Fruit fly (Drosophila melanogaster): ENCODE data around the gene Ndc1.
A peak's percentile ranks its signal among the peaks of the same experiment; 100 is the strongest.

Ndc1 gene

dm6 chr3R:23931095-23931728 is 7.0 kb downstream of the Ndc1 start, which contains the start of the genes Rpt2 and CG13599 (continued):
- peak; percentile 45; the same call in 1 of the 3 replicates for TF ChIP-seq HLH4C (GFP tag; IDR thresholded peaks at IDR 0.05; ENCODE audit: partially characterized antibody)
- TF ChIP-seq B-H2 (GFP tag; optimal IDR thresholded peaks at IDR 0.05): peak; percentile 57
- no peak for TF ChIP-seq Mes4 (GFP tag; optimal IDR thresholded peaks at IDR 0.05)
- no peak for TF ChIP-seq Jarid2 (GFP tag; optimal IDR thresholded peaks at IDR 0.05)
- no peak for TF ChIP-seq CG32532 (GFP tag; IDR thresholded peaks at IDR 0.05)
- TF ChIP-seq CG3847 (GFP tag; IDR thresholded peaks at IDR 0.05): peak; percentile 87
- no peak; the same call in 2 of the 4 replicates for TF ChIP-seq Dll (GFP tag; IDR thresholded peaks at IDR 0.05; ENCODE audit: partially characterized antibody)
- TF ChIP-seq tup (GFP tag; optimal IDR thresholded peaks at IDR 0.05): no peak
- no peak for TF ChIP-seq al (GFP tag; IDR thresholded peaks at IDR 0.05)
- TF ChIP-seq CG12942 (GFP tag; optimal IDR thresholded peaks at IDR 0.05): peak; percentile 13
- TF ChIP-seq CG11723 (GFP tag; optimal IDR thresholded peaks at IDR 0.05): no peak
- no peak for TF ChIP-seq Optix (GFP tag; IDR thresholded peaks at IDR 0.05)
- no peak for TF ChIP-seq D19B (GFP tag; optimal IDR thresholded peaks at IDR 0.05)
- peak; percentile 52 for TF ChIP-seq gfzf (GFP tag; optimal IDR thresholded peaks at IDR 0.05)
- no peak for TF ChIP-seq gt (GFP tag; IDR thresholded peaks at IDR 0.05)
- TF ChIP-seq CG15601 (tag; optimal IDR thresholded peaks at IDR 0.05): peak; percentile 48
- TF ChIP-seq wek (GFP tag; optimal IDR thresholded peaks at IDR 0.05): no peak
- TF ChIP-seq lilli (GFP tag; optimal IDR thresholded peaks at IDR 0.05): peak; percentile 34
- TF ChIP-seq ro (GFP tag; IDR thresholded peaks at IDR 0.05): no peak
- TF ChIP-seq Hmr (GFP tag; optimal IDR thresholded peaks at IDR 0.05): no peak
- no peak for TF ChIP-seq cas (GFP tag; IDR thresholded peaks at IDR 0.05)
- TF ChIP-seq Sin3A (optimal IDR thresholded peaks at IDR 0.05): peak; percentile 66
- TF ChIP-seq CG12219 (GFP tag; optimal IDR thresholded peaks at IDR 0.05): no peak
- peak; percentile 81 for TF ChIP-seq MESR4 (GFP tag; optimal IDR thresholded peaks at IDR 0.05)
- peak; percentile 27 for TF ChIP-seq mam (GFP tag; optimal IDR thresholded peaks at IDR 0.05)
- TF ChIP-seq CG10979 (tag; optimal IDR thresholded peaks at IDR 0.05): peak; percentile 32
- no peak for TF ChIP-seq Poxn (GFP tag; IDR thresholded peaks at IDR 0.05)
- TF ChIP-seq Asciz (GFP tag; optimal IDR thresholded peaks at IDR 0.05): no peak
- peak; percentile 8; the same call in 1 of the 2 replicates for TF ChIP-seq ato (GFP tag; IDR thresholded peaks at IDR 0.05; ENCODE audit: partially characterized antibody)
- peak; percentile 41 for TF ChIP-seq CoRest (tag; optimal IDR thresholded peaks at IDR 0.05)
- peak; percentile 9 for TF ChIP-seq CG34376 (GFP tag; optimal IDR thresholded peaks at IDR 0.05)
- peak; percentile 19 for TF ChIP-seq sug (tag; optimal IDR thresholded peaks at IDR 0.05)
- TF ChIP-seq CG5245 (GFP tag; optimal IDR thresholded peaks at IDR 0.05): no peak
- TF ChIP-seq ap (GFP tag; IDR thresholded peaks at IDR 0.05): no peak
- peak; percentile 10 for TF ChIP-seq Bteb2 (GFP tag; optimal IDR thresholded peaks at IDR 0.05)
- TF ChIP-seq ara (GFP tag; IDR thresholded peaks at IDR 0.05): no peak
- no peak for TF ChIP-seq dimm (GFP tag; IDR thresholded peaks at IDR 0.05)
- no peak for TF ChIP-seq mld (GFP tag; IDR thresholded peaks at IDR 0.05; ENCODE audit: partially characterized antibody)
- no peak for TF ChIP-seq CG15073 (GFP tag; optimal IDR thresholded peaks at IDR 0.05)
- TF ChIP-seq CG11560 (tag; IDR thresholded peaks at IDR 0.05): no peak
- no peak for TF ChIP-seq rib (GFP tag; IDR thresholded peaks at IDR 0.05)
- TF ChIP-seq h (optimal IDR thresholded peaks at IDR 0.05): no peak
- peak; percentile 42 for TF ChIP-seq CG30020 (tag; optimal IDR thresholded peaks at IDR 0.05)
- TF ChIP-seq CG31441 (GFP tag; IDR thresholded peaks at IDR 0.05): peak; percentile 78
- peak; percentile 37 for TF ChIP-seq CG9797 (GFP tag; optimal IDR thresholded peaks at IDR 0.05)
- peak; percentile 28 for TF ChIP-seq CG17829 (tag; optimal IDR thresholded peaks at IDR 0.05)
- no peak for TF ChIP-seq nau (GFP tag; optimal IDR thresholded peaks at IDR 0.05)
- no peak for TF ChIP-seq pita (GFP tag; optimal IDR thresholded peaks at IDR 0.05)
- peak; percentile 11 for TF ChIP-seq gcm (GFP tag; optimal IDR thresholded peaks at IDR 0.05)
- no peak for TF ChIP-seq CG7928 (GFP tag; optimal IDR thresholded peaks at IDR 0.05)
- TF ChIP-seq CG6683 (GFP tag; optimal IDR thresholded peaks at IDR 0.05): no peak
